Worm (Caenorhabditis elegans) whole organism, L4 larva: ENCODE data around the gene F58B4.6.

Source experiments
- D1046.2 ChIP-seq: fragments of 200-800 bp; sonication (Bioruptor generic); IDR thresholded peaks from 2 replicates; pipeline ENCODE4 v1.3.6; 2022; ENCODE audit warnings: missing genetic modification characterization, missing compliant biosample characterization
- F26F4.8 ChIP-seq: fragments of 200-800 bp; sonication (Bioruptor generic); conservative IDR thresholded peaks from 2 replicates; pipeline ENCODE4 v1.3.6; 2022; ENCODE audit warnings: missing genetic modification characterization, missing compliant biosample characterization
- F44E2.7 ChIP-seq: fragments of 200-800 bp; sonication (Bioruptor generic); IDR thresholded peaks from 2 replicates; pipeline ENCODE4 v2.1.2; 2022; ENCODE audit warnings: missing genetic modification characterization, missing compliant biosample characterization
- T20F7.1 ChIP-seq: fragments of 200-800 bp; sonication (Bioruptor generic); optimal IDR thresholded peaks from 2 replicates; lab custom pipeline; 2018; ENCODE audit warnings: mild to moderate bottlenecking, missing genetic modification characterization, missing compliant biosample characterization
- T26A8.4 ChIP-seq: fragments of 200-800 bp; sonication (Bioruptor generic); IDR thresholded peaks from 2 replicates; pipeline ENCODE4 v1.3.6; 2022; ENCODE audit warnings: missing genetic modification characterization, missing compliant biosample characterization
- Y75B8A.6 ChIP-seq: fragments of 200-800 bp; sonication (Bioruptor generic); IDR thresholded peaks from 2 replicates; pipeline ENCODE4 v1.3.6; 2022; ENCODE audit warnings: missing genetic modification reagents, missing genetic modification characterization, missing compliant biosample characterization
- ZK337.2 ChIP-seq: fragments of 200-800 bp; sonication (Bioruptor generic); IDR thresholded peaks from 2 replicates; pipeline ENCODE4 v1.3.6; 2022; ENCODE audit warnings: missing genetic modification reagents, missing genetic modification characterization, missing compliant biosample characterization
- ZK546.5 ChIP-seq, 2 experiments: sonication (generic microtip); optimal IDR thresholded peaks; 2 replicates each; lab custom pipeline; 2017; ENCODE audit warnings: missing biosample characterization in 2 of 2, missing genetic modification characterization in 2 of 2
- aha-1 ChIP-seq: fragments of 150-350 bp; peaks from one replicate; lab custom pipeline; 2014; ENCODE audit warnings: missing biosample characterization, missing genetic modification characterization
- aly-2 ChIP-seq: sonication (generic microtip); optimal IDR thresholded peaks from 2 replicates; lab custom pipeline; 2018; ENCODE audit warnings: missing biosample characterization, missing genetic modification characterization
- attf-4 ChIP-seq: sonication (generic microtip); optimal IDR thresholded peaks from 3 replicates; lab custom pipeline; 2017; ENCODE audit warnings: missing biosample characterization, missing genetic modification characterization
- ceh-20 ChIP-seq: fragments of 200-800 bp; sonication (Bioruptor generic); IDR thresholded peaks from 2 replicates; pipeline ENCODE4 v1.3.6; 2022; ENCODE audit warnings: missing genetic modification reagents, missing genetic modification characterization, missing compliant biosample characterization
- ceh-32 ChIP-seq: sonication (generic microtip); optimal IDR thresholded peaks from 2 replicates; lab custom pipeline; 2016; ENCODE audit warnings: mild to moderate bottlenecking, missing genetic modification characterization, missing compliant biosample characterization; ENCODE audit not compliant: poor library complexity
- ceh-62 ChIP-seq: sonication (generic microtip); optimal IDR thresholded peaks from 2 replicates; lab custom pipeline; 2017; ENCODE audit warnings: missing biosample characterization, missing genetic modification characterization
- cey-2 ChIP-seq: sonication (generic microtip); optimal IDR thresholded peaks from 3 replicates; lab custom pipeline; 2017; ENCODE audit warnings: missing genetic modification characterization, mild to moderate bottlenecking, missing compliant biosample characterization, antibody characterized with exemption, borderline replicate concordance; ENCODE audit not compliant: insufficient read depth
- daf-16 ChIP-seq, 3 experiments: sonication (generic microtip); optimal IDR thresholded peaks; 2 replicates each; lab custom pipeline; 2016 to 2017; ENCODE audit warnings: missing genetic modification characterization in 3 of 3, missing genetic modification reagents in 3 of 3, mild to moderate bottlenecking in 2 of 3, missing compliant biosample characterization in 2 of 3, missing biosample characterization in 1 of 3, moderate library complexity in 1 of 3
- dmd-8 ChIP-seq: fragments of 200-800 bp; sonication (Bioruptor generic); IDR thresholded peaks from 2 replicates; pipeline ENCODE4 v1.3.6; 2022; ENCODE audit warnings: missing genetic modification characterization, missing compliant biosample characterization
- duxl-1 ChIP-seq: sonication (generic microtip); optimal IDR thresholded peaks from 2 replicates; lab custom pipeline; 2016; ENCODE audit warnings: mild to moderate bottlenecking, missing genetic modification characterization, moderate library complexity, missing compliant biosample characterization; ENCODE audit not compliant: poor library complexity
- dve-1 ChIP-seq: sonication (generic microtip); optimal IDR thresholded peaks from 2 replicates; lab custom pipeline; 2017; ENCODE audit warnings: antibody characterized with exemption, mild to moderate bottlenecking, missing genetic modification characterization, missing compliant biosample characterization; ENCODE audit not compliant: insufficient read depth
- egl-43 ChIP-seq: fragments of 200-800 bp; sonication (Bioruptor generic); IDR thresholded peaks from 2 replicates; pipeline ENCODE4 v1.3.6; 2022; ENCODE audit warnings: missing genetic modification reagents, missing genetic modification characterization, missing compliant biosample characterization
- gei-8 ChIP-seq: fragments of 200-800 bp; sonication (Bioruptor generic); optimal IDR thresholded peaks from 2 replicates; lab custom pipeline; 2018; ENCODE audit warnings: mild to moderate bottlenecking, missing genetic modification characterization, missing compliant biosample characterization
- hif-1 ChIP-seq, 2 experiments: sonication (generic microtip); optimal IDR thresholded peaks; 2 replicates each; lab custom pipeline; 2016 to 2017; ENCODE audit warnings: missing compliant biosample characterization in 2 of 2, missing genetic modification characterization in 2 of 2, missing genetic modification reagents in 2 of 2, missing genotype in 2 of 2, mild to moderate bottlenecking in 1 of 2
- hlh-30 ChIP-seq: sonication (generic microtip); optimal IDR thresholded peaks from 2 replicates; lab custom pipeline; 2017; ENCODE audit warnings: antibody characterized with exemption, mild to moderate bottlenecking, missing genetic modification characterization, missing compliant biosample characterization; ENCODE audit not compliant: insufficient read depth
- jun-1 ChIP-seq: fragments of 150-350 bp; optimal IDR thresholded peaks from 2 replicates; lab custom pipeline; 2014; ENCODE audit warnings: missing biosample characterization, missing genetic modification reagents, missing genetic modification characterization
- lin-29 ChIP-seq: fragments of 200-800 bp; sonication (Bioruptor generic); IDR thresholded peaks from 2 replicates; pipeline ENCODE4 v1.3.6; 2022; ENCODE audit warnings: missing genetic modification reagents, missing genetic modification characterization, missing compliant biosample characterization
- lin-38 ChIP-seq: fragments of 200-800 bp; sonication (Bioruptor generic); IDR thresholded peaks from 2 replicates; pipeline ENCODE4 v1.3.6; 2022; ENCODE audit warnings: missing genetic modification reagents, missing genetic modification characterization, missing compliant biosample characterization
- lsy-2 ChIP-seq, 2 experiments: fragments of 150-350 bp in 1 of 2; sonication (generic microtip) in 1 of 2; optimal IDR thresholded peaks; 2 replicates each; lab custom pipeline; 2014 to 2017; ENCODE audit warnings: missing biosample characterization in 2 of 2, missing genetic modification characterization in 2 of 2
- madf-5 ChIP-seq, 2 experiments: fragments of 200-800 bp; sonication (Bioruptor generic); IDR thresholded peaks; 2 replicates each; pipeline ENCODE4 v1.3.6; 2022; ENCODE audit warnings: missing compliant biosample characterization in 2 of 2, missing genetic modification characterization in 2 of 2
- mdt-29 ChIP-seq: fragments of 200-800 bp; sonication (Bioruptor generic); IDR thresholded peaks from 2 replicates; pipeline ENCODE4 v1.3.6; 2022; ENCODE audit warnings: missing genetic modification reagents, missing genetic modification characterization, missing compliant biosample characterization
- mep-1 ChIP-seq: fragments of 150-350 bp; sonication (generic microtip); optimal IDR thresholded peaks from 3 replicates; lab custom pipeline; 2014; ENCODE audit warnings: missing biosample characterization, missing genetic modification characterization
- mes-2 ChIP-seq: sonication (generic microtip); optimal IDR thresholded peaks from 2 replicates; lab custom pipeline; 2016; ENCODE audit warnings: missing genotype, mild to moderate bottlenecking, missing genetic modification characterization, missing compliant biosample characterization; ENCODE audit not compliant: poor library complexity, severe bottlenecking
- mxl-3 ChIP-seq: fragments of 200-800 bp; sonication (Bioruptor generic); optimal IDR thresholded peaks from 2 replicates; lab custom pipeline; 2018; ENCODE audit warnings: mild to moderate bottlenecking, missing genetic modification characterization, missing compliant biosample characterization
- nhr-102 ChIP-seq: sonication (generic microtip); optimal IDR thresholded peaks from 2 replicates; lab custom pipeline; 2016; ENCODE audit warnings: mild to moderate bottlenecking, missing genetic modification characterization, moderate library complexity, missing compliant biosample characterization
- nhr-11 ChIP-seq: fragments of 150-350 bp; optimal IDR thresholded peaks from 2 replicates; lab custom pipeline; 2014; ENCODE audit warnings: missing biosample characterization, missing genetic modification characterization
- skn-1 ChIP-seq: fragments of 150-350 bp; optimal IDR thresholded peaks from 2 replicates; lab custom pipeline; 2014; ENCODE audit warnings: missing biosample characterization, missing genetic modification characterization
- snpc-1.2 ChIP-seq: fragments of 200-800 bp; sonication (Bioruptor generic); IDR thresholded peaks from 2 replicates; pipeline ENCODE4 v1.3.6; 2022; ENCODE audit warnings: missing genetic modification reagents, missing genetic modification characterization, missing compliant biosample characterization
- spr-3 ChIP-seq: fragments of 200-800 bp; sonication (Bioruptor generic); optimal IDR thresholded peaks from 2 replicates; lab custom pipeline; 2018; ENCODE audit warnings: mild to moderate bottlenecking, missing genetic modification characterization, missing compliant biosample characterization
- tag-97 ChIP-seq: fragments of 200-800 bp; sonication (Bioruptor generic); IDR thresholded peaks from 2 replicates; pipeline ENCODE4 v1.3.6; 2022; ENCODE audit warnings: missing genetic modification characterization, missing compliant biosample characterization
- unc-62 ChIP-seq, 3 experiments: fragments of 150-350 bp in 1 of 3; sonication (generic microtip); optimal IDR thresholded peaks in 2 of 3; peaks in 1 of 3; 1 replicate in 1 of 3; 2 replicates in 2 of 3; lab custom pipeline; 2014 to 2017; ENCODE audit warnings: missing biosample characterization in 3 of 3, missing genetic modification characterization in 3 of 3, missing genetic modification reagents in 3 of 3, missing genotype in 1 of 3
- zfp-3 ChIP-seq: fragments of 200-800 bp; sonication (Bioruptor generic); conservative IDR thresholded peaks from 2 replicates; pipeline ENCODE4 v1.3.6; 2022; ENCODE audit warnings: missing genetic modification reagents, missing genetic modification characterization, missing compliant biosample characterization

F58B4.6 gene

DNA sequence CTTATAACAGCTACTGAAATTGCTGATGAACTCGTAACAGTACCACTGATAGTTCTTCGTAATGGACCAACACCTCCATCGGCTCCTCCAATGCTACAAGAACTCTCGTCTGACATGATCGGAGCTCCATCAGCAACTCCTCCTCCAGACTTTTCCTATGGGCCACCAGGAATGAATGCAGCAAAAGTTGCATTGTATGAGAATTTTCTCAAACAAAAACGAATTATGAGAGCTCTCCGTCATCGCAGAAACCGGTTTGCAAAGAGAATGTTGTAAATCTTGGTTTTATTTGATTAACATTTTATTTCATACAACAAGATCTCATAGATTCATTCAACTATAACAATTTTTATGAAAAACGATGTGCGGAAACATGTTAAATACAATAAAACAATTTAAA is 37.3 kb upstream of the F58B4.6 start:
- no peak for TF ChIP-seq ZK546.5 (tag; optimal IDR thresholded peaks at IDR 0.05; lab: Kevin White, UChicago)
- TF ChIP-seq F44E2.7 (GFP tag; lab: Robert Waterston, UW), result no peak
- no peak for TF ChIP-seq hlh-30
- peak; percentile 48; the same call in 1 of the 2 replicates for TF ChIP-seq zfp-3 (GFP tag; lab: Robert Waterston, UW)
- no peak for TF ChIP-seq mdt-29
- no peak for TF ChIP-seq aly-2 (tag; lab: Kevin White, UChicago)
- 0 out of 2 replicates have a peak, but pooled peaks have one; percentile 21 for TF ChIP-seq D1046.2
- no peak for TF ChIP-seq unc-62 (GFP tag; optimal IDR thresholded peaks at IDR 0.05 in 1 of 2; lab: Kevin White, UChicago)
- TF ChIP-seq unc-62 (tag; optimal IDR thresholded peaks at IDR 0.05; lab: Kevin White, UChicago), result no peak
- no peak for TF ChIP-seq ZK337.2 (GFP tag; lab: Robert Waterston, UW)
- no peak for TF ChIP-seq tag-97 (GFP tag; lab: Robert Waterston, UW)
- TF ChIP-seq mes-2 (tag; lab: Kevin White, UChicago), result peak; percentile 42
- TF ChIP-seq dmd-8 (GFP tag; lab: Robert Waterston, UW), result no peak
- no peak for TF ChIP-seq mep-1 (tag; lab: Kevin White, UChicago)
- TF ChIP-seq cey-2 (tag; lab: Kevin White, UChicago), result no peak
- TF ChIP-seq mxl-3 (GFP tag; lab: Kevin White, UChicago), result no peak
- TF ChIP-seq madf-5 (GFP tag; IDR thresholded peaks at IDR 0.05; lab: Robert Waterston, UW), result peak in 1 of 2 experiments; percentile 68; a peak in 1 of 4 replicates
- no peak for TF ChIP-seq skn-1 (tag; lab: Kevin White, UChicago)
- TF ChIP-seq lin-38, result peak; percentile 36; the same call in 1 of the 2 replicates
- no peak for TF ChIP-seq jun-1 (tag; lab: Kevin White, UChicago)
- TF ChIP-seq T26A8.4 (GFP tag; lab: Robert Waterston, UW), result peak; percentile 79
- no peak for TF ChIP-seq aha-1 (tag; lab: Kevin White, UChicago)
- TF ChIP-seq F26F4.8, result no peak
- no peak for TF ChIP-seq daf-16 (GFP tag; optimal IDR thresholded peaks at IDR 0.05; lab: Kevin White, UChicago)
- peak; percentile 27 for TF ChIP-seq daf-16 (tag; optimal IDR thresholded peaks at IDR 0.05; lab: Kevin White, UChicago)
- peak; percentile 61; the same call in 1 of the 2 replicates for TF ChIP-seq Y75B8A.6 (GFP tag; lab: Robert Waterston, UW)
- TF ChIP-seq nhr-11 (tag; lab: Kevin White, UChicago), result no peak
- peak; percentile 54 for TF ChIP-seq dve-1
- TF ChIP-seq snpc-1.2 (GFP tag; lab: Robert Waterston, UW), result no peak; the same call in 1 of the 2 replicates
- no peak for TF ChIP-seq ceh-32 (tag; lab: Kevin White, UChicago)
- 0 out of 2 replicates have a peak, but pooled peaks have one; percentile 11 for TF ChIP-seq lin-29 (GFP tag; lab: Robert Waterston, UW)
- no peak for TF ChIP-seq duxl-1 (tag; lab: Kevin White, UChicago)
- peak; percentile 17 for TF ChIP-seq spr-3
- TF ChIP-seq egl-43 (GFP tag; lab: Robert Waterston, UW), result peak; percentile 74; the same call in 1 of the 2 replicates
- TF ChIP-seq attf-4, result no peak
- peak in 1 of 2 experiments; percentile 18 for TF ChIP-seq lsy-2 (tag; optimal IDR thresholded peaks at IDR 0.05; lab: Kevin White, UChicago)
- peak; percentile 64; the same call in 1 of the 2 replicates for TF ChIP-seq ceh-20
- TF ChIP-seq hif-1 (tag; optimal IDR thresholded peaks at IDR 0.05; lab: Kevin White, UChicago), result peak in 1 of 2 experiments; percentile 14
- TF ChIP-seq nhr-102 (tag; lab: Kevin White, UChicago), result peak; percentile 66
- TF ChIP-seq ceh-62, result no peak
- peak; percentile 61 for TF ChIP-seq gei-8 (GFP tag; lab: Kevin White, UChicago)
- peak; percentile 31 for TF ChIP-seq T20F7.1 (GFP tag; lab: Kevin White, UChicago)
